Fruit fly (Drosophila melanogaster) whole organism, embryonic: ENCODE results near the gene spd-2.
A peak's percentile ranks its signal among the peaks of the same experiment; 100 is the strongest.

Experiments
- Abd-B ChIP-seq: fragments of 200-800 bp; sonication (Bioruptor generic); optimal IDR thresholded peaks from 2 replicates; lab custom pipeline; 2018; ENCODE audit warnings: missing biosample characterization, mild to moderate bottlenecking, missing genetic modification characterization, moderate library complexity
- Awh ChIP-seq: fragments of 200-800 bp; sonication (Bioruptor generic); IDR thresholded peaks from 2 replicates; pipeline ENCODE4, ENCODE4 v1.3.6; 2022; ENCODE audit warnings: missing biosample characterization, missing genetic modification characterization
- C15 ChIP-seq: fragments of 200-800 bp; sonication (Bioruptor generic); IDR thresholded peaks from 3 replicates; pipeline ENCODE4 v1.3.6; 2022; ENCODE audit warnings: missing biosample characterization, missing genetic modification characterization
- CG12391 ChIP-seq: fragments of 200-800 bp; sonication (Bioruptor generic); optimal IDR thresholded peaks from 3 replicates; lab custom pipeline; 2018; ENCODE audit warnings: missing biosample characterization, mild to moderate bottlenecking, missing genetic modification characterization, moderate library complexity
- CG13424 ChIP-seq: fragments of 200-800 bp; sonication (Bioruptor generic); optimal IDR thresholded peaks from 2 replicates; lab custom pipeline; 2019; ENCODE audit warnings: missing biosample characterization, mild to moderate bottlenecking, missing genetic modification characterization, moderate library complexity
- CG14014 ChIP-seq: fragments of 200-800 bp; sonication (Bioruptor generic); IDR thresholded peaks from 2 replicates; pipeline ENCODE4 v1.3.6; 2022; ENCODE audit warnings: missing biosample characterization, missing genetic modification characterization
- CG14050 ChIP-seq: fragments of 200-800 bp; sonication (Bioruptor generic); IDR thresholded peaks from 3 replicates; pipeline ENCODE4 v1.3.6; 2022; ENCODE audit warnings: missing biosample characterization, missing genetic modification characterization
- CG14441 ChIP-seq: fragments of 200-800 bp; sonication (Bioruptor generic); IDR thresholded peaks from 2 replicates; pipeline ENCODE4 v1.3.6; 2022; ENCODE audit warnings: missing biosample characterization, missing genetic modification characterization
- CG1792 ChIP-seq: fragments of 200-800 bp; sonication (Bioruptor generic); optimal IDR thresholded peaks from 2 replicates; lab custom pipeline; 2016; ENCODE audit warnings: missing biosample characterization, missing genetic modification characterization
- CG31365 ChIP-seq: fragments of 200-800 bp; sonication (Bioruptor generic); optimal IDR thresholded peaks from 2 replicates; lab custom pipeline; 2018; ENCODE audit warnings: missing biosample characterization, mild to moderate bottlenecking, missing genetic modification characterization
- CG42726 ChIP-seq: fragments of 200-800 bp; sonication (Bioruptor generic); IDR thresholded peaks from 2 replicates; pipeline ENCODE4 v1.3.6; 2022; ENCODE audit warnings: missing biosample characterization, missing genetic modification characterization; ENCODE audit not compliant: partially characterized antibody
- CG4617 ChIP-seq: fragments of 200-800 bp; sonication (Bioruptor generic); optimal IDR thresholded peaks from 3 replicates; lab custom pipeline; 2016; ENCODE audit warnings: missing biosample characterization, missing genetic modification characterization, borderline replicate concordance
- CG6254 ChIP-seq: fragments of 200-800 bp; sonication (Bioruptor generic); optimal IDR thresholded peaks from 3 replicates; lab custom pipeline; 2017; ENCODE audit warnings: mild to moderate bottlenecking, missing biosample characterization, missing genetic modification reagents, missing genetic modification characterization
- CG7963 ChIP-seq: fragments of 200-800 bp; sonication (Bioruptor generic); IDR thresholded peaks from 3 replicates; pipeline ENCODE4 v1.3.6; 2022; ENCODE audit warnings: missing biosample characterization, missing genetic modification characterization; ENCODE audit not compliant: partially characterized antibody
- CG9727 ChIP-seq: fragments of 200-800 bp; sonication (Bioruptor generic); optimal IDR thresholded peaks from 3 replicates; lab custom pipeline; 2017; ENCODE audit warnings: missing biosample characterization, mild to moderate bottlenecking, missing genetic modification characterization
- CrebB ChIP-seq: fragments of 200-800 bp; sonication (Bioruptor generic); optimal IDR thresholded peaks from 3 replicates; lab custom pipeline; 2018; ENCODE audit warnings: missing biosample characterization, mild to moderate bottlenecking, missing genetic modification characterization
- Dfd ChIP-seq, 2 experiments: fragments of >200 bp; optimal IDR thresholded peaks; 2 replicates each; lab custom pipeline; 2017; ENCODE audit warnings: missing biosample characterization in 2 of 2, missing genetic modification characterization in 2 of 2
- Dip2 ChIP-seq: fragments of 200-800 bp; sonication (Bioruptor generic); IDR thresholded peaks from 2 replicates; pipeline ENCODE4 v1.3.6; 2022; ENCODE audit warnings: missing biosample characterization, missing genetic modification characterization
- E2f2 ChIP-seq: fragments of 200-800 bp; sonication (Bioruptor generic); IDR thresholded peaks from 2 replicates; pipeline ENCODE4 v1.3.6; 2022; ENCODE audit warnings: missing biosample characterization, missing genetic modification characterization
- Gsc ChIP-seq: fragments of 200-800 bp; sonication (Bioruptor generic); IDR thresholded peaks from 2 replicates; pipeline ENCODE4 v1.3.6; 2022; ENCODE audit warnings: missing biosample characterization, missing genetic modification characterization
- HHEX ChIP-seq: fragments of 200-800 bp; sonication (Bioruptor generic); optimal IDR thresholded peaks from 3 replicates; lab custom pipeline; 2017; ENCODE audit warnings: missing biosample characterization, mild to moderate bottlenecking, missing genetic modification characterization, missing genetic modification reagents
- HLHmδ ChIP-seq: fragments of 200-800 bp; sonication (Bioruptor generic); optimal IDR thresholded peaks from 2 replicates; lab custom pipeline; 2018; ENCODE audit warnings: missing biosample characterization, mild to moderate bottlenecking, missing genetic modification characterization, moderate library complexity
- Hey ChIP-seq: fragments of 200-800 bp; sonication (Bioruptor generic); optimal IDR thresholded peaks from 3 replicates; lab custom pipeline; 2018; ENCODE audit warnings: missing biosample characterization, mild to moderate bottlenecking, missing genetic modification characterization
- HmgD ChIP-seq: fragments of 200-800 bp; sonication (Bioruptor generic); optimal IDR thresholded peaks from 3 replicates; lab custom pipeline; 2016; ENCODE audit warnings: missing biosample characterization, missing genetic modification characterization
- Hr39 ChIP-seq: fragments of >200 bp; optimal IDR thresholded peaks from 2 replicates; lab custom pipeline; 2017
- MESR4 ChIP-seq: fragments of 200-800 bp; sonication (Bioruptor generic); optimal IDR thresholded peaks from 2 replicates; lab custom pipeline; 2018; ENCODE audit warnings: missing biosample characterization, mild to moderate bottlenecking, missing genetic modification characterization, moderate library complexity
- MTF-1 ChIP-seq: fragments of 200-800 bp; sonication (Bioruptor generic); optimal IDR thresholded peaks from 2 replicates; lab custom pipeline; 2018; ENCODE audit warnings: missing biosample characterization, mild to moderate bottlenecking, missing genetic modification characterization, borderline replicate concordance
- Mrtf ChIP-seq: fragments of 200-800 bp; sonication (Bioruptor generic); IDR thresholded peaks from 3 replicates; pipeline ENCODE4 v1.3.6; 2022; ENCODE audit warnings: missing biosample characterization, missing genetic modification characterization
- NC2α ChIP-seq: fragments of 200-800 bp; sonication (Bioruptor generic); optimal IDR thresholded peaks from 2 replicates; lab custom pipeline; 2016; ENCODE audit warnings: missing biosample characterization, missing genetic modification characterization
- NK7.1 ChIP-seq: fragments of 200-800 bp; sonication (Bioruptor generic); optimal IDR thresholded peaks from 3 replicates; lab custom pipeline; 2016; ENCODE audit warnings: missing biosample characterization, missing genetic modification characterization
- Scr ChIP-seq: fragments of 200-800 bp; sonication (Bioruptor generic); IDR thresholded peaks from 2 replicates; pipeline ENCODE4 v1.3.6; 2022; ENCODE audit warnings: missing biosample characterization, missing genetic modification characterization; ENCODE audit not compliant: partially characterized antibody
- Sox100B ChIP-seq: fragments of 200-800 bp; sonication (Bioruptor generic); optimal IDR thresholded peaks from 3 replicates; lab custom pipeline; 2018; ENCODE audit warnings: missing biosample characterization, mild to moderate bottlenecking, missing genetic modification characterization
- ara ChIP-seq: fragments of 200-800 bp; sonication (Bioruptor generic); IDR thresholded peaks from 2 replicates; pipeline ENCODE4 v1.3.6; 2022; ENCODE audit warnings: missing biosample characterization, missing genetic modification characterization
- az2 ChIP-seq: fragments of 200-800 bp; sonication (Bioruptor generic); optimal IDR thresholded peaks from 3 replicates; lab custom pipeline; 2016; ENCODE audit warnings: missing biosample characterization, missing genetic modification characterization
- ewg ChIP-seq: fragments of 200-800 bp; sonication (Bioruptor generic); optimal IDR thresholded peaks from 3 replicates; lab custom pipeline; 2017; ENCODE audit warnings: mild to moderate bottlenecking, missing biosample characterization, missing genetic modification reagents, missing genetic modification characterization
- gce ChIP-seq: fragments of 200-800 bp; sonication (Bioruptor generic); IDR thresholded peaks from 3 replicates; pipeline ENCODE4 v1.3.6; 2022; ENCODE audit warnings: missing biosample characterization, missing genetic modification characterization
- gsb ChIP-seq: fragments of 200-800 bp; sonication (Bioruptor generic); IDR thresholded peaks from 2 replicates; pipeline ENCODE4 v1.3.6; 2022; ENCODE audit warnings: missing biosample characterization, missing genetic modification characterization
- kah ChIP-seq: fragments of 200-800 bp; sonication (Bioruptor generic); optimal IDR thresholded peaks from 2 replicates; lab custom pipeline; 2018; ENCODE audit warnings: missing biosample characterization, mild to moderate bottlenecking, missing genetic modification characterization
- klu ChIP-seq: fragments of 200-800 bp; sonication (Bioruptor generic); IDR thresholded peaks from 2 replicates; pipeline ENCODE4 v1.3.6; 2022; ENCODE audit warnings: missing biosample characterization, missing genetic modification characterization
- knrl ChIP-seq: fragments of 200-800 bp; sonication (Bioruptor generic); IDR thresholded peaks from 3 replicates; pipeline ENCODE4 v1.3.6; 2022; ENCODE audit warnings: missing biosample characterization, missing genetic modification characterization; ENCODE audit not compliant: partially characterized antibody
- mirr ChIP-seq: fragments of 200-800 bp; sonication (Bioruptor generic); optimal IDR thresholded peaks from 3 replicates; lab custom pipeline; 2018; ENCODE audit warnings: missing biosample characterization, mild to moderate bottlenecking, missing genetic modification characterization
- mld ChIP-seq: fragments of 200-800 bp; sonication (Bioruptor generic); IDR thresholded peaks from 3 replicates; pipeline ENCODE4 v1.3.6; 2022; ENCODE audit warnings: missing biosample characterization, missing genetic modification characterization; ENCODE audit not compliant: partially characterized antibody
- odd ChIP-seq: fragments of 200-800 bp; sonication (Bioruptor generic); optimal IDR thresholded peaks from 2 replicates; lab custom pipeline; 2017; ENCODE audit warnings: missing biosample characterization, mild to moderate bottlenecking, missing genetic modification characterization
- phol ChIP-seq: fragments of 200-800 bp; sonication (Bioruptor generic); optimal IDR thresholded peaks from 3 replicates; lab custom pipeline; 2018; ENCODE audit warnings: missing biosample characterization, mild to moderate bottlenecking, missing genetic modification characterization, moderate library complexity
- pzg ChIP-seq: fragments of 200-800 bp; sonication (Bioruptor generic); optimal IDR thresholded peaks from 3 replicates; lab custom pipeline; 2018; ENCODE audit warnings: missing biosample characterization, mild to moderate bottlenecking, missing genetic modification characterization, moderate library complexity
- slou ChIP-seq: fragments of 200-800 bp; sonication (Bioruptor generic); optimal IDR thresholded peaks from 3 replicates; lab custom pipeline; 2016; ENCODE audit warnings: missing biosample characterization, missing genetic modification characterization
- sqz ChIP-seq: fragments of 200-800 bp; sonication (Bioruptor generic); optimal IDR thresholded peaks from 3 replicates; lab custom pipeline; 2018; ENCODE audit warnings: missing biosample characterization, mild to moderate bottlenecking, missing genetic modification characterization
- tgo ChIP-seq: fragments of 200-800 bp; sonication (Bioruptor generic); IDR thresholded peaks from 3 replicates; pipeline ENCODE4 v1.3.6; 2022; ENCODE audit warnings: missing biosample characterization, missing genetic modification characterization
- vvl ChIP-seq: fragments of 200-800 bp; sonication (Bioruptor generic); IDR thresholded peaks from 2 replicates; pipeline ENCODE4 v1.3.6; 2022; ENCODE audit warnings: missing biosample characterization, missing genetic modification characterization
- z ChIP-seq: fragments of 200-800 bp; sonication (Bioruptor generic); IDR thresholded peaks from 3 replicates; pipeline ENCODE4 v1.3.6; 2022; ENCODE audit warnings: missing biosample characterization, missing genetic modification characterization
- zen2 ChIP-seq: fragments of 200-800 bp; sonication (Bioruptor generic); IDR thresholded peaks from 3 replicates; pipeline ENCODE4 v1.3.6; 2022; ENCODE audit warnings: missing biosample characterization, missing genetic modification characterization; ENCODE audit not compliant: partially characterized antibody

The spd-2 gene

dm6 chr3L:16642088-16642507 lies 47.3 kb upstream of the spd-2 start (continued):
- TF ChIP-seq gsb (GFP tag; lab: Robert Waterston, UW), result no peak
- TF ChIP-seq CG7963, result no peak
- no peak for TF ChIP-seq vvl
- TF ChIP-seq Mrtf (GFP tag; lab: Robert Waterston, UW), result no peak
- TF ChIP-seq sqz (GFP tag; lab: Kevin White, UChicago), result no peak
- peak; percentile 31; the same call in 1 of the 3 replicates for TF ChIP-seq tgo (GFP tag; lab: Robert Waterston, UW)
- TF ChIP-seq CG6254 (GFP tag; lab: Kevin White, UChicago), result peak; percentile 56
- no peak for TF ChIP-seq HLHmδ (GFP tag; lab: Kevin White, UChicago)
- TF ChIP-seq NK7.1, result no peak
- no peak for TF ChIP-seq C15 (GFP tag; lab: Robert Waterston, UW)
- no peak for TF ChIP-seq knrl (GFP tag; lab: Robert Waterston, UW)
- TF ChIP-seq CG12391 (tag; lab: Kevin White, UChicago), result peak; percentile 71
- TF ChIP-seq kah, result peak; percentile 9
- no peak for TF ChIP-seq CG4617 (GFP tag; lab: Kevin White, UChicago)
- peak; percentile 86 for TF ChIP-seq phol (tag; lab: Kevin White, UChicago)
- TF ChIP-seq CG1792 (GFP tag; lab: Kevin White, UChicago), result no peak
- no peak for TF ChIP-seq Awh (GFP tag; lab: Robert Waterston, UW)
- peak; percentile 69 for TF ChIP-seq ewg (GFP tag; lab: Kevin White, UChicago)
- TF ChIP-seq Scr (GFP tag; lab: Robert Waterston, UW), result no peak
- no peak for TF ChIP-seq Hr39 (lab: Kevin White, UChicago)
- peak; percentile 53 for TF ChIP-seq odd (GFP tag; lab: Kevin White, UChicago)
- TF ChIP-seq MESR4 (GFP tag; lab: Kevin White, UChicago), result no peak
- TF ChIP-seq slou (GFP tag; lab: Kevin White, UChicago), result peak; percentile 15
- TF ChIP-seq Sox100B (GFP tag; lab: Kevin White, UChicago), result peak; percentile 87
- 0 out of 3 replicates have a peak, but pooled peaks have one; percentile 19 for TF ChIP-seq gce (GFP tag; lab: Robert Waterston, UW)
- no peak for TF ChIP-seq NC2α (GFP tag; lab: Kevin White, UChicago)
- TF ChIP-seq Dip2 (GFP tag; lab: Robert Waterston, UW), result no peak
- TF ChIP-seq CG9727 (GFP tag; lab: Kevin White, UChicago), result peak; percentile 50
- no peak for TF ChIP-seq Hey (tag; lab: Kevin White, UChicago)
- no peak for TF ChIP-seq CG42726 (GFP tag; lab: Robert Waterston, UW)
- no peak for TF ChIP-seq E2f2 (GFP tag; lab: Robert Waterston, UW)
- no peak for TF ChIP-seq CG31365 (tag; lab: Kevin White, UChicago)
- TF ChIP-seq pzg (GFP tag; lab: Kevin White, UChicago), result no peak
- no peak for TF ChIP-seq Dfd (GFP tag; optimal IDR thresholded peaks at IDR 0.05; lab: Kevin White, UChicago)
- TF ChIP-seq zen2 (GFP tag; lab: Robert Waterston, UW), result no peak
- TF ChIP-seq CG14050 (GFP tag; lab: Robert Waterston, UW), result no peak
- peak; percentile 66 for TF ChIP-seq CG13424 (tag; lab: Kevin White, UChicago)
- TF ChIP-seq z (GFP tag; lab: Robert Waterston, UW), result no peak
- no peak for TF ChIP-seq MTF-1
- TF ChIP-seq HHEX (GFP tag; lab: Kevin White, UChicago), result no peak
- TF ChIP-seq mirr (GFP tag; lab: Kevin White, UChicago), result no peak
- no peak for TF ChIP-seq CG14014 (GFP tag; lab: Robert Waterston, UW)
- TF ChIP-seq mld, result no peak
- TF ChIP-seq HmgD (GFP tag; lab: Kevin White, UChicago), result no peak
- peak; percentile 64 for TF ChIP-seq az2 (GFP tag; lab: Kevin White, UChicago)
- TF ChIP-seq Gsc (GFP tag; lab: Robert Waterston, UW), result no peak
- TF ChIP-seq CrebB (tag; lab: Kevin White, UChicago), result no peak
- TF ChIP-seq klu (GFP tag; lab: Robert Waterston, UW), result no peak
- TF ChIP-seq ara (GFP tag; lab: Robert Waterston, UW), result peak; percentile 64; the same call in 1 of the 2 replicates
- TF ChIP-seq Abd-B (GFP tag; lab: Kevin White, UChicago), result peak; percentile 54
- TF ChIP-seq CG14441 (GFP tag; lab: Robert Waterston, UW), result 0 out of 2 replicates have a peak, but pooled peaks have one; percentile 12
